Fruit fly (Drosophila melanogaster) whole organism: ENCODE measurements around the gene CG10470.

Experiments
- CG8478 ChIP-seq: fragments of >200 bp; optimal IDR thresholded peaks from 2 replicates; lab custom pipeline; 2018; ENCODE audit warnings: inconsistent platforms
- Dll ChIP-seq: fragments of >200 bp; optimal IDR thresholded peaks from 2 replicates; lab custom pipeline; 2017
- EcR ChIP-seq, 2 experiments: fragments of >200 bp; optimal IDR thresholded peaks; 2 replicates each; lab custom pipeline; 2017; ENCODE audit warnings: missing biosample characterization in 2 of 2, missing genetic modification characterization in 2 of 2, missing genetic modification reagents in 2 of 2
- pan ChIP-seq: fragments of >200 bp; optimal IDR thresholded peaks from 2 replicates; lab custom pipeline; 2017
- psq ChIP-seq: fragments of >200 bp; optimal IDR thresholded peaks from 2 replicates; lab custom pipeline; 2017
- usp ChIP-seq: fragments of >200 bp; optimal IDR thresholded peaks from 2 replicates; lab custom pipeline; 2017; ENCODE audit warnings: missing biosample characterization, missing genetic modification characterization, mixed read lengths

dm6 chr2L:19068393-19068792 lies 19.5 kb downstream of the CG10470 start:
- no peak for TF ChIP-seq CG8478 (lab: Kevin White, UChicago)
- no peak for TF ChIP-seq psq (lab: Kevin White, UChicago)
- no peak for TF ChIP-seq EcR (GFP tag; optimal IDR thresholded peaks at IDR 0.05; lab: Kevin White, UChicago)
- TF ChIP-seq usp (GFP tag; lab: Kevin White, UChicago), result no peak
- no peak for TF ChIP-seq pan (lab: Kevin White, UChicago)
- TF ChIP-seq Dll (lab: Kevin White, UChicago), result no peak
